Fruit fly (Drosophila melanogaster) whole organism, embryonic: ENCODE results near the gene CG13810.
A peak's percentile ranks its signal among the peaks of the same experiment; 100 is the strongest.

Source experiments
- Antp ChIP-seq: fragments of 200-800 bp; sonication (Bioruptor generic); optimal IDR thresholded peaks from 3 replicates; lab custom pipeline; 2016; ENCODE audit warnings: missing biosample characterization, missing genetic modification characterization
- Bgb ChIP-seq: fragments of 200-800 bp; sonication (Bioruptor generic); IDR thresholded peaks from 2 replicates; pipeline ENCODE4 v1.3.6; 2022; ENCODE audit warnings: missing biosample characterization, missing genetic modification characterization; ENCODE audit not compliant: partially characterized antibody
- C15 ChIP-seq: fragments of 200-800 bp; sonication (Bioruptor generic); IDR thresholded peaks from 3 replicates; pipeline ENCODE4 v1.3.6; 2022; ENCODE audit warnings: missing biosample characterization, missing genetic modification characterization
- CG10543 ChIP-seq: fragments of 200-800 bp; sonication (Bioruptor generic); optimal IDR thresholded peaks from 3 replicates; lab custom pipeline; 2017; ENCODE audit warnings: missing biosample characterization, mild to moderate bottlenecking, missing genetic modification characterization, moderate library complexity
- CG12219 ChIP-seq: fragments of 200-800 bp; sonication (Bioruptor generic); optimal IDR thresholded peaks from 3 replicates; lab custom pipeline; 2018; ENCODE audit warnings: missing biosample characterization, mild to moderate bottlenecking, missing genetic modification characterization
- CG15479 ChIP-seq: fragments of 200-800 bp; sonication (Bioruptor generic); optimal IDR thresholded peaks from 3 replicates; lab custom pipeline; 2019; ENCODE audit warnings: missing biosample characterization, mild to moderate bottlenecking, missing genetic modification characterization, moderate library complexity
- CG15696 ChIP-seq: fragments of 200-800 bp; sonication (Bioruptor generic); optimal IDR thresholded peaks from 2 replicates; lab custom pipeline; 2019; ENCODE audit warnings: missing biosample characterization, mild to moderate bottlenecking, missing genetic modification characterization, moderate library complexity
- CG16779 ChIP-seq: fragments of 200-800 bp; sonication (Bioruptor generic); IDR thresholded peaks from 2 replicates; pipeline ENCODE4 v1.3.6; 2022; ENCODE audit warnings: missing biosample characterization, missing genetic modification characterization
- CG18476 ChIP-seq: fragments of 200-800 bp; sonication (Bioruptor generic); optimal IDR thresholded peaks from 2 replicates; lab custom pipeline; 2016; ENCODE audit warnings: missing biosample characterization, mild to moderate bottlenecking, missing genetic modification characterization
- CG2712 ChIP-seq: fragments of 200-800 bp; optimal IDR thresholded peaks from 3 replicates; lab custom pipeline; 2019; ENCODE audit warnings: missing biosample characterization, mild to moderate bottlenecking, missing genetic modification characterization, moderate library complexity
- CG3163 ChIP-seq: fragments of 200-800 bp; sonication (Bioruptor generic); optimal IDR thresholded peaks from 3 replicates; lab custom pipeline; 2016; ENCODE audit warnings: missing biosample characterization, missing genetic modification characterization
- CG32532 ChIP-seq: fragments of 200-800 bp; sonication (Bioruptor generic); IDR thresholded peaks from 2 replicates; pipeline ENCODE4 v1.3.6; 2022; ENCODE audit warnings: missing biosample characterization, missing genetic modification characterization
- CG42726 ChIP-seq: fragments of 200-800 bp; sonication (Bioruptor generic); IDR thresholded peaks from 2 replicates; pipeline ENCODE4 v1.3.6; 2022; ENCODE audit warnings: missing biosample characterization, missing genetic modification characterization; ENCODE audit not compliant: partially characterized antibody
- CG6272 ChIP-seq: fragments of 200-800 bp; sonication (Bioruptor generic); IDR thresholded peaks from 2 replicates; pipeline ENCODE4 v1.3.6; 2022; ENCODE audit warnings: missing biosample characterization, missing genetic modification characterization
- CG6854 ChIP-seq: fragments of 200-800 bp; sonication (Bioruptor generic); optimal IDR thresholded peaks from 3 replicates; lab custom pipeline; 2017; ENCODE audit warnings: missing biosample characterization, mild to moderate bottlenecking, missing genetic modification characterization
- CG7745 ChIP-seq: fragments of 200-800 bp; sonication (Bioruptor generic); optimal IDR thresholded peaks from 2 replicates; lab custom pipeline; 2018; ENCODE audit warnings: missing biosample characterization, mild to moderate bottlenecking, missing genetic modification characterization, moderate library complexity
- CG9437 ChIP-seq: fragments of 200-800 bp; sonication (Bioruptor generic); optimal IDR thresholded peaks from 2 replicates; lab custom pipeline; 2018; ENCODE audit warnings: missing biosample characterization, mild to moderate bottlenecking, missing genetic modification characterization
- Dip3 ChIP-seq: fragments of 200-800 bp; sonication (Bioruptor generic); optimal IDR thresholded peaks from 3 replicates; lab custom pipeline; 2016; ENCODE audit warnings: missing biosample characterization, missing genetic modification characterization
- Ets65A ChIP-seq: fragments of 200-800 bp; sonication (Bioruptor generic); peaks from one replicate; lab custom pipeline; 2016; ENCODE audit warnings: missing biosample characterization, missing genetic modification characterization
- HLHmδ ChIP-seq: fragments of 200-800 bp; sonication (Bioruptor generic); optimal IDR thresholded peaks from 2 replicates; lab custom pipeline; 2018; ENCODE audit warnings: missing biosample characterization, mild to moderate bottlenecking, missing genetic modification characterization, moderate library complexity
- Hr3 ChIP-seq: fragments of 200-800 bp; sonication (Bioruptor generic); optimal IDR thresholded peaks from 3 replicates; lab custom pipeline; 2016; ENCODE audit warnings: missing biosample characterization, missing genetic modification characterization
- Hr39 ChIP-seq: fragments of >200 bp; optimal IDR thresholded peaks from 2 replicates; lab custom pipeline; 2017
- Nf-YA ChIP-seq: fragments of 200-800 bp; sonication (Bioruptor generic); IDR thresholded peaks from 2 replicates; pipeline ENCODE4 v1.3.6; 2022; ENCODE audit warnings: missing biosample characterization, missing genetic modification characterization
- Nf-YB ChIP-seq: fragments of 200-800 bp; sonication (Bioruptor generic); optimal IDR thresholded peaks from 3 replicates; lab custom pipeline; 2019; ENCODE audit warnings: missing biosample characterization, mild to moderate bottlenecking, missing genetic modification characterization, moderate library complexity
- Side ChIP-seq: fragments of 200-800 bp; sonication (Bioruptor generic); optimal IDR thresholded peaks from 2 replicates; lab custom pipeline; 2016; ENCODE audit warnings: missing biosample characterization, missing genetic modification characterization
- az2 ChIP-seq: fragments of 200-800 bp; sonication (Bioruptor generic); optimal IDR thresholded peaks from 3 replicates; lab custom pipeline; 2016; ENCODE audit warnings: missing biosample characterization, missing genetic modification characterization
- bbx ChIP-seq: fragments of 200-800 bp; sonication (Bioruptor generic); IDR thresholded peaks from 2 replicates; pipeline ENCODE4 v1.3.6; 2022; ENCODE audit warnings: missing biosample characterization, missing genetic modification characterization; ENCODE audit not compliant: partially characterized antibody
- bsh ChIP-seq, 2 experiments: fragments of 200-800 bp; sonication (Bioruptor generic); optimal IDR thresholded peaks; 2 replicates each; lab custom pipeline; 2017 to 2018; ENCODE audit warnings: mild to moderate bottlenecking in 2 of 2, missing biosample characterization in 2 of 2, missing genetic modification characterization in 2 of 2, moderate library complexity in 1 of 2
- cas ChIP-seq: fragments of 200-800 bp; sonication (Bioruptor generic); IDR thresholded peaks from 2 replicates; pipeline ENCODE4 v1.3.6; 2022; ENCODE audit warnings: missing biosample characterization, missing genetic modification characterization
- cg ChIP-seq: fragments of 200-800 bp; sonication (Bioruptor generic); optimal IDR thresholded peaks from 3 replicates; lab custom pipeline; 2019; ENCODE audit warnings: missing biosample characterization, mild to moderate bottlenecking, missing genetic modification characterization, moderate library complexity
- corto ChIP-seq: fragments of 200-800 bp; sonication (Bioruptor generic); optimal IDR thresholded peaks from 2 replicates; lab custom pipeline; 2016; ENCODE audit warnings: missing biosample characterization, mild to moderate bottlenecking, missing genetic modification characterization, moderate library complexity
- disco-r ChIP-seq: fragments of 200-800 bp; sonication (Bioruptor generic); optimal IDR thresholded peaks from 2 replicates; lab custom pipeline; 2016; ENCODE audit warnings: missing biosample characterization, missing genetic modification characterization
- dpn ChIP-seq, 2 experiments: fragments of 200-800 bp; sonication (Bioruptor generic); optimal IDR thresholded peaks; 3 replicates each; lab custom pipeline; 2016; ENCODE audit warnings: missing biosample characterization in 2 of 2, missing genetic modification characterization in 2 of 2
- ems ChIP-seq: fragments of 200-800 bp; sonication (Bioruptor generic); optimal IDR thresholded peaks from 3 replicates; lab custom pipeline; 2016; ENCODE audit warnings: missing biosample characterization, missing genetic modification characterization
- eyg ChIP-seq: fragments of 200-800 bp; sonication (Bioruptor generic); optimal IDR thresholded peaks from 3 replicates; lab custom pipeline; 2016; ENCODE audit warnings: missing biosample characterization, missing genetic modification characterization
- kni ChIP-seq: fragments of 200-800 bp; sonication (Bioruptor generic); optimal IDR thresholded peaks from 3 replicates; lab custom pipeline; 2017; ENCODE audit warnings: mild to moderate bottlenecking, missing biosample characterization, missing genetic modification reagents, missing genetic modification characterization
- maf-S ChIP-seq: fragments of 200-800 bp; sonication (Bioruptor generic); optimal IDR thresholded peaks from 2 replicates; lab custom pipeline; 2016; ENCODE audit warnings: missing biosample characterization, missing genetic modification characterization
- odd ChIP-seq: fragments of 200-800 bp; sonication (Bioruptor generic); optimal IDR thresholded peaks from 2 replicates; lab custom pipeline; 2017; ENCODE audit warnings: missing biosample characterization, mild to moderate bottlenecking, missing genetic modification characterization
- pita ChIP-seq: fragments of 200-800 bp; sonication (Bioruptor generic); optimal IDR thresholded peaks from 2 replicates; lab custom pipeline; 2017; ENCODE audit warnings: missing biosample characterization, mild to moderate bottlenecking, missing genetic modification characterization
- pnt ChIP-seq: fragments of 200-800 bp; sonication (Bioruptor generic); optimal IDR thresholded peaks from 3 replicates; lab custom pipeline; 2016; ENCODE audit warnings: missing biosample characterization, missing genetic modification characterization
- prd ChIP-seq, 3 experiments: fragments of >200 bp in 2 of 3; fragments of 200-800 bp in 1 of 3; sonication (Bioruptor generic) in 1 of 3; optimal IDR thresholded peaks in 2 of 3; IDR thresholded peaks in 1 of 3; 2 replicates in 2 of 3; 3 replicates in 1 of 3; pipeline versions ENCODE4 v1.3.6 to Lab custom; 2017 to 2022; ENCODE audit warnings: missing biosample characterization in 1 of 3, missing genetic modification characterization in 1 of 3
- sc ChIP-seq, 3 experiments: fragments of >200 bp in 2 of 3; fragments of 200-800 bp in 1 of 3; sonication (Bioruptor generic) in 1 of 3; optimal IDR thresholded peaks; 2 replicates in 2 of 3; 3 replicates in 1 of 3; lab custom pipeline; 2017; ENCODE audit warnings: mild to moderate bottlenecking in 1 of 3, missing biosample characterization in 1 of 3, missing genetic modification characterization in 1 of 3, missing genetic modification reagents in 1 of 3
- sens ChIP-seq: fragments of 200-800 bp; sonication (Bioruptor generic); peaks from one replicate; lab custom pipeline; 2016; ENCODE audit warnings: missing biosample characterization, missing genetic modification characterization
- sisA ChIP-seq: fragments of 200-800 bp; sonication (Bioruptor generic); IDR thresholded peaks from 2 replicates; pipeline ENCODE4 v1.3.6; 2022; ENCODE audit warnings: missing biosample characterization, missing genetic modification characterization
- slp2 ChIP-seq: fragments of 200-800 bp; sonication (Bioruptor generic); optimal IDR thresholded peaks from 2 replicates; lab custom pipeline; 2016; ENCODE audit warnings: missing biosample characterization, missing genetic modification characterization
- sr ChIP-seq: fragments of 200-800 bp; sonication (Bioruptor generic); IDR thresholded peaks from 3 replicates; pipeline ENCODE4 v1.3.6; 2022; ENCODE audit warnings: missing biosample characterization, missing genetic modification characterization
- tll ChIP-seq, 2 experiments: fragments of 200-800 bp in 1 of 2; fragments of >200 bp in 1 of 2; sonication (Bioruptor generic) in 1 of 2; optimal IDR thresholded peaks; 2 replicates each; lab custom pipeline; 2017 to 2019; ENCODE audit warnings: missing biosample characterization in 2 of 2, missing genetic modification characterization in 2 of 2, mild to moderate bottlenecking in 1 of 2, moderate library complexity in 1 of 2
- ttk ChIP-seq: fragments of 200-800 bp; sonication (Bioruptor generic); IDR thresholded peaks from 2 replicates; pipeline ENCODE4 v2.1.2; 2022; ENCODE audit warnings: missing biosample characterization, missing genetic modification characterization
- wor ChIP-seq: fragments of 200-800 bp; sonication (Bioruptor generic); IDR thresholded peaks from 2 replicates; pipeline ENCODE4 v1.3.6; 2022; ENCODE audit warnings: missing biosample characterization, missing genetic modification characterization
- z ChIP-seq: fragments of 200-800 bp; sonication (Bioruptor generic); IDR thresholded peaks from 3 replicates; pipeline ENCODE4 v1.3.6; 2022; ENCODE audit warnings: missing biosample characterization, missing genetic modification characterization

Gene CG13810

dm6 chr3L:2151588-2152372 is 34.0 kb upstream of the CG13810 start, which contains the start of gene zormin (continued):
- TF ChIP-seq eyg (no peak), tll (GFP tag; optimal IDR thresholded peaks at IDR 0.05; lab: Kevin White, UChicago) (no peak), bsh (GFP tag; optimal IDR thresholded peaks at IDR 0.05; lab: Kevin White, UChicago) (peak; percentile 28 to 31), Hr3 (GFP tag; lab: Kevin White, UChicago) (no peak), Antp (GFP tag; lab: Kevin White, UChicago) (peak; percentile 43), odd (GFP tag; lab: Kevin White, UChicago) (no peak), ttk (GFP tag; lab: Robert Waterston, UW) (0 out of 2 replicates have a peak, but pooled peaks have one; percentile 28), kni (GFP tag; lab: Kevin White, UChicago) (peak; percentile 27), CG6272 (GFP tag; lab: Robert Waterston, UW) (no peak), disco-r (GFP tag; lab: Kevin White, UChicago) (no peak), C15 (no peak), Bgb (GFP tag; lab: Robert Waterston, UW) (no peak), HLHmδ (no peak), Nf-YB (GFP tag; lab: Kevin White, UChicago) (no peak), CG9437 (GFP tag; lab: Kevin White, UChicago) (no peak), CG32532 (GFP tag; lab: Robert Waterston, UW) (no peak; the same call in 1 of the 2 replicates), CG15479 (GFP tag; lab: Kevin White, UChicago) (no peak), CG2712 (tag; lab: Kevin White, UChicago) (peak; percentile 24), CG18476 (no peak), CG6854 (GFP tag; lab: Kevin White, UChicago) (no peak), pita (GFP tag; lab: Kevin White, UChicago) (no peak), pnt (GFP tag; lab: Kevin White, UChicago) (no peak), cg (GFP tag; lab: Kevin White, UChicago) (no peak), cas (GFP tag; lab: Robert Waterston, UW) (no peak), sc (optimal IDR thresholded peaks at IDR 0.05; lab: Kevin White, UChicago) (no peak), sc (GFP tag; optimal IDR thresholded peaks at IDR 0.05; lab: Kevin White, UChicago) (no peak), CG16779 (GFP tag; lab: Robert Waterston, UW) (no peak), Hr39 (lab: Kevin White, UChicago) (no peak), Nf-YA (GFP tag; lab: Robert Waterston, UW) (no peak), CG3163 (GFP tag; lab: Kevin White, UChicago) (peak; percentile 94), az2 (GFP tag; lab: Kevin White, UChicago) (no peak), z (no peak), slp2 (peak; percentile 26), ems (GFP tag; lab: Kevin White, UChicago) (no peak), Side (GFP tag; lab: Kevin White, UChicago) (no peak), bbx (GFP tag; lab: Robert Waterston, UW) (no peak), CG12219 (GFP tag; lab: Kevin White, UChicago) (no peak), maf-S (GFP tag; lab: Kevin White, UChicago) (no peak), CG7745 (no peak)

dm6 chr3L:2152730-2153129 is 33.0 kb upstream of the CG13810 start:
- TF ChIP-seq CG15696, result no peak
- TF ChIP-seq sens, result peak; percentile 79
- no peak for TF ChIP-seq corto (GFP tag; lab: Kevin White, UChicago)
- peak; percentile 69 for TF ChIP-seq Ets65A
- 0 out of 3 replicates have a peak, but pooled peaks have one; percentile 32 for TF ChIP-seq sr (GFP tag; lab: Robert Waterston, UW)
- TF ChIP-seq wor, result 0 out of 2 replicates have a peak, but pooled peaks have one; percentile 17
- TF ChIP-seq dpn (GFP tag; optimal IDR thresholded peaks at IDR 0.05; lab: Kevin White, UChicago), result peak in 1 of 2 experiments; percentile 22
- TF ChIP-seq prd (optimal IDR thresholded peaks at IDR 0.05; lab: Kevin White, UChicago), result no peak
- TF ChIP-seq prd (GFP tag; IDR thresholded peaks at IDR 0.05; lab: Robert Waterston, UW), result no peak
- no peak for TF ChIP-seq Dip3 (GFP tag; lab: Kevin White, UChicago)
- TF ChIP-seq sisA (GFP tag; lab: Robert Waterston, UW), result no peak
- no peak for TF ChIP-seq CG42726 (GFP tag; lab: Robert Waterston, UW)
- no peak for TF ChIP-seq eyg
- no peak for TF ChIP-seq CG10543
